Worm (Caenorhabditis elegans) whole organism, mixed stage, embryonic: ENCODE results near the gene sdz-5.

Experiments used
- ceh-39 ChIP-seq: fragments of 150-350 bp; optimal IDR thresholded peaks from 2 replicates; lab custom pipeline; 2014; ENCODE audit warnings: missing biosample characterization, missing genetic modification characterization
- ces-1 ChIP-seq: fragments of 150-350 bp; optimal IDR thresholded peaks from 2 replicates; lab custom pipeline; 2014; ENCODE audit warnings: missing biosample characterization, missing genetic modification reagents, missing genetic modification characterization
- elt-3 ChIP-seq: fragments of 150-350 bp; optimal IDR thresholded peaks from 2 replicates; lab custom pipeline; 2014; ENCODE audit warnings: missing biosample characterization, missing genetic modification characterization
- hlh-1 ChIP-seq: fragments of 150-350 bp; optimal IDR thresholded peaks from 2 replicates; lab custom pipeline; 2014; ENCODE audit warnings: missing biosample characterization, missing genetic modification reagents, missing genetic modification characterization
- lin-13 ChIP-seq: fragments of 150-350 bp; optimal IDR thresholded peaks from 2 replicates; lab custom pipeline; 2014; ENCODE audit warnings: missing biosample characterization, missing genetic modification characterization
- lsy-2 ChIP-seq: fragments of 150-350 bp; optimal IDR thresholded peaks from 2 replicates; lab custom pipeline; 2014; ENCODE audit warnings: missing biosample characterization, missing genetic modification characterization
- mep-1 ChIP-seq: fragments of 150-350 bp; optimal IDR thresholded peaks from 2 replicates; lab custom pipeline; 2017; ENCODE audit warnings: missing biosample characterization, missing genetic modification reagents, missing genetic modification characterization, inconsistent platforms
- nhr-12 ChIP-seq: fragments of 150-350 bp; optimal IDR thresholded peaks from 2 replicates; lab custom pipeline; 2014; ENCODE audit warnings: missing biosample characterization, missing genetic modification characterization
- nhr-237 ChIP-seq: fragments of 150-350 bp; optimal IDR thresholded peaks from 2 replicates; lab custom pipeline; 2014; ENCODE audit warnings: missing biosample characterization, missing genetic modification characterization
- nhr-28 ChIP-seq: fragments of 150-350 bp; optimal IDR thresholded peaks from 2 replicates; lab custom pipeline; 2014; ENCODE audit warnings: missing biosample characterization, missing genetic modification characterization
- snpc-4 ChIP-seq: fragments of 150-350 bp; optimal IDR thresholded peaks from 2 replicates; lab custom pipeline; 2014; ENCODE audit warnings: missing biosample characterization, missing genetic modification characterization
- unc-62 ChIP-seq: fragments of 150-350 bp; optimal IDR thresholded peaks from 2 replicates; lab custom pipeline; 2014; ENCODE audit warnings: missing biosample characterization, missing genetic modification reagents, missing genetic modification characterization
- zip-8 ChIP-seq: fragments of 150-350 bp; optimal IDR thresholded peaks from 2 replicates; lab custom pipeline; 2014; ENCODE audit warnings: missing biosample characterization, missing genetic modification characterization
- ztf-11 ChIP-seq: fragments of 150-350 bp; optimal IDR thresholded peaks from 2 replicates; lab custom pipeline; 2014; ENCODE audit warnings: missing biosample characterization, missing genetic modification characterization

- TF ChIP-seq nhr-237 (tag; lab: Kevin White, UChicago) (no peak), unc-62 (no peak), ces-1 (no peak), lin-13 (tag; lab: Kevin White, UChicago) (no peak), lsy-2 (tag; lab: Kevin White, UChicago) (no peak), mep-1 (tag; lab: Kevin White, UChicago) (no peak), ceh-39 (no peak), hlh-1 (tag; lab: Kevin White, UChicago) (no peak), elt-3 (tag; lab: Kevin White, UChicago) (no peak), nhr-28 (tag; lab: Kevin White, UChicago) (no peak), zip-8 (tag; lab: Kevin White, UChicago) (no peak), snpc-4 (no peak), ztf-11 (tag; lab: Kevin White, UChicago) (no peak), nhr-12 (no peak)
Observed at ce11 chrII:3051332-3051731, 42.8 kb downstream of the sdz-5 start.
